Worm (Caenorhabditis elegans): ENCODE measurements around the gene unc-31.

DNA sequence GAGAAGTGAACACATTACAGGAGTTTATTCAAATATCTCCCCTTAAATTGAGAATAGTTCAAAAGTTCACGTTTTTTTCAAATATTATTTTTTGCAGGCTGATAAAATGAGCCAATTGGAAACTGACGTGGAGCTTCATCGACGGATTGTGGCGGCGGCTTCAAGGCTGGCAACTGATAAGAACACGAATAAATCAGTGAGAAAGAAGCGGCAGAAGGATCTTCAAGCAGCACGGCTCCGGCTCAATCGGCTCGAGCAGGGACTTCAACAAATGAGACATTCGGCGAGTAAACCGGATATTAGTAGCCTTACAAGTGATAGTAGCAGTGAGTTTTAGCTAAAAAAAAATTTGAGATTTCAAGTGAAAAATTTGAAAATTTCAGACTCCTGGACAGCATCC, 51.6 kb downstream of the unc-31 start, which contains the start of gene M02B1.4:
- TF ChIP-seq M03D4.4 (tag; optimal IDR thresholded peaks at IDR 0.05) (no peak), nhr-237 (tag; optimal IDR thresholded peaks at IDR 0.05) (no peak), unc-62 (GFP tag; optimal IDR thresholded peaks at IDR 0.05) (no peak), nhr-28 (tag; optimal IDR thresholded peaks at IDR 0.05) (no peak), ham-2 (GFP tag; optimal IDR thresholded peaks at IDR 0.05) (no peak), lsy-2 (tag; optimal IDR thresholded peaks at IDR 0.05) (no peak), elt-3 (tag; optimal IDR thresholded peaks at IDR 0.05) (no peak), blmp-1 (tag; optimal IDR thresholded peaks at IDR 0.05) (no peak), ztf-11 (tag; optimal IDR thresholded peaks at IDR 0.05) (no peak), lin-13 (tag; optimal IDR thresholded peaks at IDR 0.05) (no peak), lin-32 (GFP tag; optimal IDR thresholded peaks at IDR 0.05) (no peak), pha-4 (tag; optimal IDR thresholded peaks at IDR 0.05) (no peak)

All from whole organism, mixed stage, embryonic.